Worm (Caenorhabditis elegans): ENCODE results near the gene spat-2.
A peak's percentile ranks its signal among the peaks of the same experiment; 100 is the strongest.

The spat-2 gene

ce11 chrIII:11068553-11068952 lies 31.8 kb downstream of the spat-2 start, which contains the start of gene W09D6.1:
Gene W09D6.1, plus strand, starts transcription at chrIII:11068853.
- no peak for TF ChIP-seq unc-39 (tag; optimal IDR thresholded peaks at IDR 0.05)
- peak; percentile 9 for TF ChIP-seq ceh-28 (tag; optimal IDR thresholded peaks at IDR 0.05)

- TF ChIP-seq nhr-43 (tag; optimal IDR thresholded peaks at IDR 0.05; ENCODE audit: poor library complexity, severe bottlenecking) (no peak), snpc-4 (tag; optimal IDR thresholded peaks at IDR 0.05) (no peak), ceh-28 (tag; optimal IDR thresholded peaks at IDR 0.05) (peak; percentile 87), pqm-1 (tag; optimal IDR thresholded peaks at IDR 0.05) (no peak), eor-1 (tag; optimal IDR thresholded peaks at IDR 0.05) (no peak)
These were observed 32.5 kb downstream of the spat-2 start for ce11 chrIII:11069265-11069664.

- peak; percentile 88 for TF ChIP-seq ceh-28 (tag; optimal IDR thresholded peaks at IDR 0.05)
- TF ChIP-seq lin-39 (tag; optimal IDR thresholded peaks at IDR 0.05) = no peak
- TF ChIP-seq lin-15B (tag; optimal IDR thresholded peaks at IDR 0.05) = no peak
- no peak for TF ChIP-seq daf-12 (tag; optimal IDR thresholded peaks at IDR 0.05)
- TF ChIP-seq egl-27 (tag; optimal IDR thresholded peaks at IDR 0.05) = no peak
- TF ChIP-seq ztf-11 (tag; optimal IDR thresholded peaks at IDR 0.05) = no peak
- TF ChIP-seq egl-5 (tag; optimal IDR thresholded peaks at IDR 0.05) = no peak
- no peak for TF ChIP-seq pha-4 (tag; optimal IDR thresholded peaks at IDR 0.05)
- no peak for TF ChIP-seq nhr-43 (tag; optimal IDR thresholded peaks at IDR 0.05; ENCODE audit: poor library complexity, severe bottlenecking)
These were observed 33.5 kb downstream of the spat-2 start for ce11 chrIII:11070210-11070609.

DNA sequence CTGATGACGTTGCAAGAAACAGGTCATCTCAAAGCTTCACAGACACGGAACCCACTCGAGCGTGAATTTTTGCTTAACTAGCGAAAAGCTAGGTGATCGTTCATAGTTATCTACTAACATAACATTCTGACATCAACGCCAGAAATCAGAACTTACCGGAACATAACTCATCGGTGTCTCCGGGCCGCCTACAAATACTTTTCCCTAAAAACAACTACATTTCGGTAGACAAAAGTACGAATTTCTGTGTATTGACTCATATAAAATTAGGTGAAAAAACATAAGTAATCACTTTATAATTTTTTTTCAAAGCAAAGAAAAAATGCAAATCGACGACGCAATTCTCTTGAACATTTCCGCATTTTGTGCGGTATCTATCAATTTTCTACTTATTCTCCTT lies 37.5 kb downstream of the spat-2 start, which contains the start of gene str-261:
str-261 (plus strand) TSS at position 301 of the 400 bp plus-strand sequence.
- TF ChIP-seq ceh-82 (tag; optimal IDR thresholded peaks at IDR 0.05) = no peak

- TF ChIP-seq nhr-237 (tag; optimal IDR thresholded peaks at IDR 0.05) (no peak), ceh-28 (tag; optimal IDR thresholded peaks at IDR 0.05) (peak; percentile 65)
These were observed 40.0 kb downstream of the spat-2 start for ce11 chrIII:11076743-11077142.

DNA sequence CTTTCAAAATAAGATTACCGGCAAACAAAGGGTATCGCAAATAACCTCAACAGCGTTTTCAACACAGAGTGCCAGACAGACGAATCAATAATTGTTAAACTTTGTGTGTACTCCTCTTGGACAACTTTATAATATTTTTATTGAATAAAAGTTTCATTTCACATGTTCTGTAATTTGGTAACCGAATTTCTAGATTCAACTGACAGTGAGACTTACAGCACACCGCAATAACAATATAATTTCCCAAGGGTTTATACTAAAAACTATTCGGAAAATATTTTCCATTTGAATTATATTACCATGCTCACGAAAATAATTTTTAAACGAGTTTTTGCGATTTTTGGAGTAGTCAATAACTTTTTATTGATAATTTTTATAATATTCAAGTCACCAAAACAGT lies 40.7 kb downstream of the spat-2 start, which contains the start of gene str-246:
str-246 (plus strand) TSS at position 301 of the 400 bp plus-strand sequence.
- TF ChIP-seq nhr-76 (tag; optimal IDR thresholded peaks at IDR 0.05) = no peak
- no peak for TF ChIP-seq ceh-9 (tag; optimal IDR thresholded peaks at IDR 0.05)
- TF ChIP-seq fkh-2 (tag; optimal IDR thresholded peaks at IDR 0.05) = no peak
- TF ChIP-seq lin-15B (tag; optimal IDR thresholded peaks at IDR 0.05) = no peak
- TF ChIP-seq ceh-28 (tag; optimal IDR thresholded peaks at IDR 0.05) = no peak
- no peak for TF ChIP-seq egl-5 (tag; optimal IDR thresholded peaks at IDR 0.05)
- TF ChIP-seq jun-1 (tag; optimal IDR thresholded peaks at IDR 0.05) = no peak
- no peak for TF ChIP-seq aly-2 (tag; optimal IDR thresholded peaks at IDR 0.05)
- no peak for TF ChIP-seq ZK546.5 (tag; optimal IDR thresholded peaks at IDR 0.05)
- no peak for TF ChIP-seq snpc-4 (tag; optimal IDR thresholded peaks at IDR 0.05)
- no peak for TF ChIP-seq nhr-23 (tag; optimal IDR thresholded peaks at IDR 0.05)
- TF ChIP-seq ztf-4 (tag; optimal IDR thresholded peaks at IDR 0.05) = no peak
- TF ChIP-seq nhr-12 (tag; optimal IDR thresholded peaks at IDR 0.05) = no peak
- TF ChIP-seq nhr-77 (tag; optimal IDR thresholded peaks at IDR 0.05) = no peak
- TF ChIP-seq lin-39 (tag; optimal IDR thresholded peaks at IDR 0.05) = no peak
- TF ChIP-seq R02D3.7 (tag; optimal IDR thresholded peaks at IDR 0.05) = no peak
- no peak for TF ChIP-seq fkh-10 (GFP tag; optimal IDR thresholded peaks at IDR 0.05)
- no peak for TF ChIP-seq tbx-2 (tag; optimal IDR thresholded peaks at IDR 0.05)
- no peak for TF ChIP-seq nhr-43 (tag; optimal IDR thresholded peaks at IDR 0.05; ENCODE audit: poor library complexity, severe bottlenecking)
- TF ChIP-seq nhr-237 (tag; optimal IDR thresholded peaks at IDR 0.05) = no peak

- TF ChIP-seq R02D3.7 (tag; optimal IDR thresholded peaks at IDR 0.05) (no peak), ceh-16 (tag; optimal IDR thresholded peaks at IDR 0.05) (no peak), hmg-11 (tag; optimal IDR thresholded peaks at IDR 0.05) (no peak), nhr-77 (tag; optimal IDR thresholded peaks at IDR 0.05) (no peak), eor-1 (tag; optimal IDR thresholded peaks at IDR 0.05) (no peak), ztf-11 (tag; optimal IDR thresholded peaks at IDR 0.05) (no peak), ceh-82 (tag; optimal IDR thresholded peaks at IDR 0.05) (no peak)
These were observed 42.7 kb downstream of the spat-2 start, which contains the start of gene W09D6.4 for ce11 chrIII:11079445-11079844. Gene W09D6.4, plus strand, starts transcription at chrIII:11079745.
